Worm (Caenorhabditis elegans) whole organism, early embryonic: ENCODE measurements around the gene pals-30.
"Not testable (repeated sequence)": the region's sequence is repeated elsewhere in the genome, so short reads cannot be mapped to it uniquely, and the experiment has no call there.

Experiments
- B0310.2 ChIP-seq: sonication (generic microtip); optimal IDR thresholded peaks from 2 replicates; lab custom pipeline; 2016; ENCODE audit warnings: mild to moderate bottlenecking, missing genetic modification characterization, missing compliant biosample characterization
- F13C5.2 ChIP-seq: sonication (generic microtip); optimal IDR thresholded peaks from 2 replicates; lab custom pipeline; 2017; ENCODE audit warnings: mild to moderate bottlenecking, missing genetic modification characterization, inconsistent platforms, missing compliant biosample characterization
- aly-1 ChIP-seq: sonication (generic microtip); optimal IDR thresholded peaks from 2 replicates; lab custom pipeline; 2016; ENCODE audit warnings: missing genetic modification characterization, missing compliant biosample characterization
- ama-1 ChIP-seq: fragments of 150-350 bp; optimal IDR thresholded peaks from 2 replicates; lab custom pipeline; 2014
- ceh-13 ChIP-seq: fragments of 200-800 bp; sonication (Bioruptor generic); optimal IDR thresholded peaks from 2 replicates; lab custom pipeline; 2018; ENCODE audit warnings: mild to moderate bottlenecking, missing genetic modification characterization, missing compliant biosample characterization
- ceh-36 ChIP-seq: sonication (generic microtip); optimal IDR thresholded peaks from 2 replicates; lab custom pipeline; 2016; ENCODE audit warnings: missing genetic modification characterization, inconsistent platforms, missing compliant biosample characterization
- ets-7 ChIP-seq: sonication (generic microtip); optimal IDR thresholded peaks from 2 replicates; lab custom pipeline; 2016; ENCODE audit warnings: missing genotype, missing genetic modification characterization, missing compliant biosample characterization
- flt-1 ChIP-seq: fragments of 200-800 bp; sonication (Bioruptor generic); IDR thresholded peaks from 2 replicates; pipeline ENCODE4 v1.3.6; 2022; ENCODE audit warnings: missing genetic modification characterization, missing compliant biosample characterization
- hmbx-1 ChIP-seq: sonication (generic microtip); optimal IDR thresholded peaks from 2 replicates; lab custom pipeline; 2016; ENCODE audit warnings: mild to moderate bottlenecking, missing genetic modification characterization, missing compliant biosample characterization
- hmg-4 ChIP-seq: fragments of 200-800 bp; sonication (Bioruptor generic); optimal IDR thresholded peaks from 2 replicates; lab custom pipeline; 2018; ENCODE audit warnings: mild to moderate bottlenecking, missing genetic modification characterization, missing compliant biosample characterization
- hnd-1 ChIP-seq: sonication (generic microtip); optimal IDR thresholded peaks from 2 replicates; lab custom pipeline; 2016; ENCODE audit warnings: missing genetic modification characterization, missing compliant biosample characterization
- pes-1 ChIP-seq: fragments of 200-800 bp; sonication (Bioruptor generic); IDR thresholded peaks from 2 replicates; pipeline ENCODE4 v1.3.6; 2022; ENCODE audit warnings: missing genetic modification reagents, missing genetic modification characterization, missing compliant biosample characterization
- scrt-1 ChIP-seq: fragments of 200-800 bp; sonication (Bioruptor generic); IDR thresholded peaks from 2 replicates; pipeline ENCODE4 v1.3.6; 2022; ENCODE audit warnings: missing genetic modification characterization, missing compliant biosample characterization
- sea-1 ChIP-seq: fragments of 200-800 bp; sonication (Bioruptor generic); conservative IDR thresholded peaks from 2 replicates; pipeline ENCODE4 v1.3.6; 2022; ENCODE audit warnings: missing genetic modification characterization, missing compliant biosample characterization
- tbx-11 ChIP-seq: fragments of 200-800 bp; sonication (Bioruptor generic); IDR thresholded peaks from 2 replicates; pipeline ENCODE4 v1.3.6; 2022; ENCODE audit warnings: missing genetic modification characterization, missing compliant biosample characterization
- tbx-37 ChIP-seq: fragments of 200-800 bp; sonication (Bioruptor generic); conservative IDR thresholded peaks from 2 replicates; pipeline ENCODE4 v1.3.6; 2022; ENCODE audit warnings: missing genetic modification reagents, missing genetic modification characterization, missing compliant biosample characterization
- tra-4 ChIP-seq: sonication (generic microtip); optimal IDR thresholded peaks from 2 replicates; lab custom pipeline; 2017; ENCODE audit warnings: missing genetic modification characterization, missing compliant biosample characterization

pals-30 gene

ce11 chrIV:14551870-14552269 is at the start of gene pals-30:
TSS of gene pals-30 (minus strand) at chrIV:14551970.
- TF ChIP-seq B0310.2; flt-1 (GFP tag; lab: Robert Waterston, UW); ama-1 (lab: Kevin White, UChicago): not testable (repeated sequence)

ce11 chrIV:14599321-14599720 is 47.6 kb upstream of the pals-30 start:
- TF ChIP-seq sea-1 (GFP tag; lab: Robert Waterston, UW) = no peak
- no peak for TF ChIP-seq hmbx-1 (tag; lab: Kevin White, UChicago)
- TF ChIP-seq ceh-36 (tag; lab: Kevin White, UChicago) = no peak
- no peak for TF ChIP-seq scrt-1 (GFP tag; lab: Robert Waterston, UW)
- TF ChIP-seq B0310.2 = no peak
- no peak for TF ChIP-seq hnd-1
- TF ChIP-seq tra-4 (tag; lab: Kevin White, UChicago) = no peak
- no peak for TF ChIP-seq flt-1 (GFP tag; lab: Robert Waterston, UW)
- TF ChIP-seq ets-7 (tag; lab: Kevin White, UChicago) = no peak
- no peak for TF ChIP-seq ceh-13

- TF ChIP-seq ama-1 (lab: Kevin White, UChicago) = no peak
- no peak for TF ChIP-seq tbx-11 (GFP tag; lab: Robert Waterston, UW)
- TF ChIP-seq flt-1 (GFP tag; lab: Robert Waterston, UW) = no peak
- TF ChIP-seq pes-1 (GFP tag; lab: Robert Waterston, UW) = no peak
- TF ChIP-seq hmbx-1 (tag; lab: Kevin White, UChicago) = no peak
- no peak for TF ChIP-seq hmg-4 (GFP tag; lab: Kevin White, UChicago)
These were observed 42.5 kb upstream of the pals-30 start for ce11 chrIV:14594249-14594648.

- TF ChIP-seq scrt-1 (GFP tag; lab: Robert Waterston, UW) (no peak), hmbx-1 (tag; lab: Kevin White, UChicago) (no peak), pes-1 (GFP tag; lab: Robert Waterston, UW) (no peak), ets-7 (tag; lab: Kevin White, UChicago) (no peak), tra-4 (tag; lab: Kevin White, UChicago) (no peak), tbx-11 (GFP tag; lab: Robert Waterston, UW) (no peak), tbx-37 (GFP tag; lab: Robert Waterston, UW) (no peak), hnd-1 (no peak), ceh-13 (no peak), F13C5.2 (tag; lab: Kevin White, UChicago) (no peak), sea-1 (GFP tag; lab: Robert Waterston, UW) (no peak), B0310.2 (no peak), aly-1 (no peak)
These were observed 35.8 kb upstream of the pals-30 start for ce11 chrIV:14587589-14587988.

ce11 chrIV:14586759-14587158 is 35.0 kb upstream of the pals-30 start:
- TF ChIP-seq tbx-37 (GFP tag; lab: Robert Waterston, UW) = no peak

- no peak for TF ChIP-seq tbx-11 (GFP tag; lab: Robert Waterston, UW)
These were observed 29.2 kb upstream of the pals-30 start, which contains the start of gene irld-18 for ce11 chrIV:14580939-14581338. TSS of gene irld-18 (minus strand) at chrIV:14581039.

- TF ChIP-seq flt-1 (GFP tag; lab: Robert Waterston, UW) = no peak
- no peak for TF ChIP-seq scrt-1 (GFP tag; lab: Robert Waterston, UW)
- TF ChIP-seq aly-1 = no peak
- TF ChIP-seq hnd-1 = no peak
- TF ChIP-seq ama-1 (lab: Kevin White, UChicago) = no peak
- TF ChIP-seq ets-7 (tag; lab: Kevin White, UChicago) = no peak
- no peak for TF ChIP-seq tbx-11 (GFP tag; lab: Robert Waterston, UW)
- no peak for TF ChIP-seq ceh-13
- TF ChIP-seq tbx-37 (GFP tag; lab: Robert Waterston, UW) = no peak
- no peak for TF ChIP-seq ceh-36 (tag; lab: Kevin White, UChicago)
- TF ChIP-seq pes-1 (GFP tag; lab: Robert Waterston, UW) = no peak
- TF ChIP-seq F13C5.2 (tag; lab: Kevin White, UChicago) = no peak
These were observed 27.0 kb upstream of the pals-30 start, which contains the start of gene Y57G11B.8 for ce11 chrIV:14578650-14579193. TSS of gene Y57G11B.8 (minus strand) at chrIV:14578700.

- peak; percentile 66; the same call in 1 of the 2 replicates for TF ChIP-seq tbx-11 (GFP tag; lab: Robert Waterston, UW)
- no peak for TF ChIP-seq ama-1 (lab: Kevin White, UChicago)
- TF ChIP-seq F13C5.2 (tag; lab: Kevin White, UChicago) = peak; percentile 65
- peak; percentile 44 for TF ChIP-seq hnd-1
- TF ChIP-seq flt-1 (GFP tag; lab: Robert Waterston, UW) = peak; percentile 64
- TF ChIP-seq pes-1 (GFP tag; lab: Robert Waterston, UW) = no peak
- TF ChIP-seq scrt-1 (GFP tag; lab: Robert Waterston, UW) = peak; percentile 73
- peak; percentile 74 for TF ChIP-seq tbx-37 (GFP tag; lab: Robert Waterston, UW)
These were observed 24.7 kb upstream of the pals-30 start for ce11 chrIV:14576471-14576870.
